Fruit fly (Drosophila melanogaster) whole organism, embryonic: Measurements from ENCODE around the gene CG3764.
A peak's percentile ranks its signal among the peaks of the same experiment; 100 is the strongest.

ENCODE experiments used
- Asciz ChIP-seq: fragments of 200-800 bp; sonication (Bioruptor generic); optimal IDR thresholded peaks from 2 replicates; lab custom pipeline; 2017; ENCODE audit warnings: missing biosample characterization, mild to moderate bottlenecking, missing genetic modification characterization, missing genetic modification reagents
- B-H1 ChIP-seq: fragments of 200-800 bp; sonication (Bioruptor generic); IDR thresholded peaks from 3 replicates; pipeline ENCODE4 v1.3.6; 2022; ENCODE audit warnings: missing biosample characterization, missing genetic modification characterization
- Bgb ChIP-seq: fragments of 200-800 bp; sonication (Bioruptor generic); IDR thresholded peaks from 2 replicates; pipeline ENCODE4 v1.3.6; 2022; ENCODE audit warnings: missing biosample characterization, missing genetic modification characterization; ENCODE audit not compliant: partially characterized antibody
- CG11696 ChIP-seq: fragments of 200-800 bp; sonication (Bioruptor generic); IDR thresholded peaks from 2 replicates; pipeline ENCODE4 v1.3.6; 2022; ENCODE audit warnings: missing biosample characterization, missing genetic modification characterization
- CG12219 ChIP-seq: fragments of 200-800 bp; sonication (Bioruptor generic); optimal IDR thresholded peaks from 3 replicates; lab custom pipeline; 2018; ENCODE audit warnings: missing biosample characterization, mild to moderate bottlenecking, missing genetic modification characterization
- CG1602 ChIP-seq: fragments of 200-800 bp; sonication (Bioruptor generic); optimal IDR thresholded peaks from 3 replicates; lab custom pipeline; 2016; ENCODE audit warnings: missing biosample characterization, missing genetic modification characterization
- CG17328 ChIP-seq: fragments of 200-800 bp; sonication (Bioruptor generic); IDR thresholded peaks from 2 replicates; pipeline ENCODE4 v1.3.6; 2022; ENCODE audit warnings: missing biosample characterization, missing genetic modification characterization
- CG17829 ChIP-seq: fragments of 200-800 bp; optimal IDR thresholded peaks from 2 replicates; lab custom pipeline; 2019; ENCODE audit warnings: missing biosample characterization, mild to moderate bottlenecking, missing genetic modification characterization, moderate library complexity
- CG17912 ChIP-seq: fragments of 200-800 bp; sonication (Bioruptor generic); optimal IDR thresholded peaks from 2 replicates; lab custom pipeline; 2018; ENCODE audit warnings: missing biosample characterization, mild to moderate bottlenecking, missing genetic modification characterization
- CG34422 ChIP-seq: fragments of 200-800 bp; sonication (Bioruptor generic); IDR thresholded peaks from 3 replicates; pipeline ENCODE4 v1.3.6; 2022; ENCODE audit warnings: missing biosample characterization, missing genetic modification characterization
- CG3995 ChIP-seq: fragments of 200-800 bp; sonication (Bioruptor generic); optimal IDR thresholded peaks from 3 replicates; lab custom pipeline; 2016; ENCODE audit warnings: missing biosample characterization, missing genetic modification characterization
- CG4854 ChIP-seq: fragments of 200-800 bp; sonication (Bioruptor generic); optimal IDR thresholded peaks from 2 replicates; lab custom pipeline; 2016; ENCODE audit warnings: missing biosample characterization, missing genetic modification characterization, inconsistent platforms
- CG5180 ChIP-seq: fragments of 200-800 bp; sonication (Bioruptor generic); optimal IDR thresholded peaks from 3 replicates; lab custom pipeline; 2017; ENCODE audit warnings: missing biosample characterization, missing genetic modification characterization, mild to moderate bottlenecking, moderate library complexity, missing genetic modification reagents
- CG7839 ChIP-seq: fragments of 200-800 bp; sonication (Bioruptor generic); optimal IDR thresholded peaks from 3 replicates; lab custom pipeline; 2018; ENCODE audit warnings: missing biosample characterization, mild to moderate bottlenecking, missing genetic modification characterization, moderate library complexity
- CG8281 ChIP-seq: fragments of 200-800 bp; sonication (Bioruptor generic); optimal IDR thresholded peaks from 2 replicates; lab custom pipeline; 2018; ENCODE audit warnings: missing biosample characterization, mild to moderate bottlenecking, missing genetic modification characterization, moderate library complexity
- CG9817 ChIP-seq: fragments of 200-800 bp; sonication (Bioruptor generic); optimal IDR thresholded peaks from 2 replicates; lab custom pipeline; 2018; ENCODE audit warnings: missing biosample characterization, mild to moderate bottlenecking, missing genetic modification characterization, moderate library complexity
- CG9876 ChIP-seq: fragments of 200-800 bp; sonication (Bioruptor generic); optimal IDR thresholded peaks from 2 replicates; lab custom pipeline; 2016; ENCODE audit warnings: missing biosample characterization, missing genetic modification characterization
- CHES-1-like ChIP-seq: fragments of 200-800 bp; sonication (Bioruptor generic); optimal IDR thresholded peaks from 2 replicates; lab custom pipeline; 2016; ENCODE audit warnings: missing biosample characterization, missing genetic modification characterization
- D ChIP-seq, 2 experiments: fragments of 200-800 bp in 1 of 2; fragments of >200 bp in 1 of 2; sonication (Bioruptor generic) in 1 of 2; optimal IDR thresholded peaks; 2 replicates in 1 of 2; 3 replicates in 1 of 2; lab custom pipeline; 2017; ENCODE audit warnings: mild to moderate bottlenecking in 1 of 2, missing biosample characterization in 1 of 2, missing genetic modification characterization in 1 of 2, missing genetic modification reagents in 1 of 2
- Dip3 ChIP-seq: fragments of 200-800 bp; sonication (Bioruptor generic); optimal IDR thresholded peaks from 3 replicates; lab custom pipeline; 2016; ENCODE audit warnings: missing biosample characterization, missing genetic modification characterization
- Elba2 ChIP-seq: fragments of 200-800 bp; sonication (Bioruptor generic); optimal IDR thresholded peaks from 3 replicates; lab custom pipeline; 2016; ENCODE audit warnings: missing biosample characterization, missing genetic modification characterization
- Lpt ChIP-seq: fragments of >200 bp; optimal IDR thresholded peaks from 2 replicates; lab custom pipeline; 2018; ENCODE audit warnings: missing biosample characterization, missing genetic modification characterization
- Scr ChIP-seq: fragments of 200-800 bp; sonication (Bioruptor generic); IDR thresholded peaks from 2 replicates; pipeline ENCODE4 v1.3.6; 2022; ENCODE audit warnings: missing biosample characterization, missing genetic modification characterization; ENCODE audit not compliant: partially characterized antibody
- Sry-β ChIP-seq: fragments of 200-800 bp; sonication (Bioruptor generic); optimal IDR thresholded peaks from 2 replicates; lab custom pipeline; 2018; ENCODE audit warnings: missing biosample characterization, mild to moderate bottlenecking, missing genetic modification characterization, moderate library complexity
- Stat92E ChIP-seq, 3 experiments: fragments of >200 bp in 2 of 3; fragments of 200-800 bp in 1 of 3; sonication (Bioruptor generic) in 1 of 3; optimal IDR thresholded peaks; 2 replicates each; lab custom pipeline; 2017 to 2019; ENCODE audit warnings: missing biosample characterization in 3 of 3, missing genetic modification characterization in 3 of 3, mild to moderate bottlenecking in 1 of 3, moderate library complexity in 1 of 3
- Vsx1 ChIP-seq: fragments of 200-800 bp; sonication (Bioruptor generic); optimal IDR thresholded peaks from 2 replicates; lab custom pipeline; 2017; ENCODE audit warnings: missing biosample characterization, mild to moderate bottlenecking, missing genetic modification characterization, missing genetic modification reagents
- ac ChIP-seq: fragments of 200-800 bp; sonication (Bioruptor generic); optimal IDR thresholded peaks from 3 replicates; lab custom pipeline; 2017; ENCODE audit warnings: missing biosample characterization, mild to moderate bottlenecking, missing genetic modification characterization
- crp ChIP-seq, 2 experiments: fragments of 200-800 bp; sonication (Bioruptor generic); optimal IDR thresholded peaks; 2 replicates in 1 of 2; 3 replicates in 1 of 2; lab custom pipeline; 2017; ENCODE audit warnings: missing biosample characterization in 2 of 2, missing genetic modification characterization in 2 of 2, mild to moderate bottlenecking in 1 of 2, moderate library complexity in 1 of 2
- dmrt11E ChIP-seq: fragments of 200-800 bp; sonication (Bioruptor generic); optimal IDR thresholded peaks from 3 replicates; lab custom pipeline; 2018; ENCODE audit warnings: missing biosample characterization, mild to moderate bottlenecking, missing genetic modification characterization, moderate library complexity
- ftz-f1 ChIP-seq: fragments of 200-800 bp; sonication (Bioruptor generic); optimal IDR thresholded peaks from 2 replicates; lab custom pipeline; 2016; ENCODE audit warnings: missing biosample characterization, missing genetic modification characterization
- gcm ChIP-seq: fragments of 200-800 bp; sonication (Bioruptor generic); optimal IDR thresholded peaks from 2 replicates; lab custom pipeline; 2019; ENCODE audit warnings: missing biosample characterization, mild to moderate bottlenecking, missing genetic modification characterization, moderate library complexity
- grn ChIP-seq: fragments of 200-800 bp; sonication (Bioruptor generic); optimal IDR thresholded peaks from 3 replicates; lab custom pipeline; 2017; ENCODE audit warnings: missing biosample characterization, missing genetic modification characterization
- gt ChIP-seq: fragments of 200-800 bp; sonication (Bioruptor generic); IDR thresholded peaks from 2 replicates; pipeline ENCODE4 v1.3.6; 2022; ENCODE audit warnings: missing biosample characterization, missing genetic modification characterization
- ham ChIP-seq: fragments of 200-800 bp; sonication (Bioruptor generic); IDR thresholded peaks from 2 replicates; pipeline ENCODE4 v1.3.6; 2022; ENCODE audit warnings: missing biosample characterization, missing genetic modification characterization
- hbn ChIP-seq: fragments of 200-800 bp; sonication (Bioruptor generic); IDR thresholded peaks from 2 replicates; pipeline ENCODE4 v1.3.6; 2022; ENCODE audit warnings: missing biosample characterization, missing genetic modification characterization; ENCODE audit not compliant: partially characterized antibody
- jumu ChIP-seq: fragments of 200-800 bp; sonication (Bioruptor generic); optimal IDR thresholded peaks from 3 replicates; lab custom pipeline; 2016; ENCODE audit warnings: missing biosample characterization, missing genetic modification characterization
- knrl ChIP-seq: fragments of 200-800 bp; sonication (Bioruptor generic); IDR thresholded peaks from 3 replicates; pipeline ENCODE4 v1.3.6; 2022; ENCODE audit warnings: missing biosample characterization, missing genetic modification characterization; ENCODE audit not compliant: partially characterized antibody
- lab ChIP-seq: fragments of 200-800 bp; sonication (Bioruptor generic); optimal IDR thresholded peaks from 3 replicates; lab custom pipeline; 2017; ENCODE audit warnings: missing biosample characterization, missing genetic modification characterization, mild to moderate bottlenecking, moderate library complexity, missing genetic modification reagents
- otp ChIP-seq: fragments of 200-800 bp; sonication (Bioruptor generic); IDR thresholded peaks from 3 replicates; pipeline ENCODE4, ENCODE4 v1.3.6; 2022; ENCODE audit warnings: missing biosample characterization, missing genetic modification characterization
- pb ChIP-seq: fragments of 200-800 bp; sonication (Bioruptor generic); optimal IDR thresholded peaks from 3 replicates; lab custom pipeline; 2016; ENCODE audit warnings: missing biosample characterization, missing genetic modification characterization
- salm ChIP-seq: fragments of 200-800 bp; sonication (Bioruptor generic); optimal IDR thresholded peaks from 2 replicates; lab custom pipeline; 2018; ENCODE audit warnings: missing biosample characterization, mild to moderate bottlenecking, missing genetic modification characterization
- schlank ChIP-seq: fragments of 200-800 bp; sonication (Bioruptor generic); optimal IDR thresholded peaks from 2 replicates; lab custom pipeline; 2018; ENCODE audit warnings: missing biosample characterization, mild to moderate bottlenecking, missing genetic modification characterization
- stwl ChIP-seq: fragments of 200-800 bp; sonication (Bioruptor generic); optimal IDR thresholded peaks from 3 replicates; lab custom pipeline; 2018; ENCODE audit warnings: missing biosample characterization, mild to moderate bottlenecking, missing genetic modification characterization, moderate library complexity
- ttk ChIP-seq: fragments of 200-800 bp; sonication (Bioruptor generic); IDR thresholded peaks from 2 replicates; pipeline ENCODE4 v2.1.2; 2022; ENCODE audit warnings: missing biosample characterization, missing genetic modification characterization
- unpg ChIP-seq: fragments of 200-800 bp; sonication (Bioruptor generic); optimal IDR thresholded peaks from 3 replicates; lab custom pipeline; 2018; ENCODE audit warnings: missing biosample characterization, mild to moderate bottlenecking, missing genetic modification characterization, moderate library complexity
- z ChIP-seq: fragments of 200-800 bp; sonication (Bioruptor generic); IDR thresholded peaks from 3 replicates; pipeline ENCODE4 v1.3.6; 2022; ENCODE audit warnings: missing biosample characterization, missing genetic modification characterization

CG3764 gene

dm6 chr3L:17015663-17016575 lies 3.6 kb upstream of the CG3764 start, which contains the start of the genes CG6664 and CG7728 (continued):
- TF ChIP-seq CG4854 (GFP tag; lab: Kevin White, UChicago) (no peak), unpg (GFP tag; lab: Kevin White, UChicago) (peak; percentile 20), Scr (GFP tag; lab: Robert Waterston, UW) (peak; percentile 64), CG12219 (GFP tag; lab: Kevin White, UChicago) (no peak), CG5180 (GFP tag; lab: Kevin White, UChicago) (no peak), D (optimal IDR thresholded peaks at IDR 0.05; lab: Kevin White, UChicago) (no peak), D (GFP tag; optimal IDR thresholded peaks at IDR 0.05; lab: Kevin White, UChicago) (peak; percentile 33), schlank (tag; lab: Kevin White, UChicago) (no peak), pb (GFP tag; lab: Kevin White, UChicago) (no peak), Sry-β (GFP tag; lab: Kevin White, UChicago) (peak; percentile 54), knrl (peak; percentile 59; the same call in 2 of the 3 replicates), dmrt11E (peak; percentile 57), ham (GFP tag; lab: Robert Waterston, UW) (no peak), CHES-1-like (no peak), Bgb (GFP tag; lab: Robert Waterston, UW) (peak; percentile 62; the same call in 1 of the 2 replicates), CG34422 (GFP tag; lab: Robert Waterston, UW) (peak; percentile 52), otp (0 out of 3 replicates have a peak, but pooled peaks have one; percentile 33), CG11696 (GFP tag; lab: Robert Waterston, UW) (no peak), Stat92E (GFP tag; optimal IDR thresholded peaks at IDR 0.05; lab: Kevin White, UChicago) (peak in 1 of 3 experiments; percentile 6), CG9817 (tag; lab: Kevin White, UChicago) (peak; percentile 43), CG8281 (tag; lab: Kevin White, UChicago) (no peak), Asciz (GFP tag; lab: Kevin White, UChicago) (no peak), lab (GFP tag; lab: Kevin White, UChicago) (no peak), CG17328 (GFP tag; lab: Robert Waterston, UW) (no peak), CG3995 (no peak), CG17829 (tag; lab: Kevin White, UChicago) (peak; percentile 31), crp (GFP tag; optimal IDR thresholded peaks at IDR 0.05; lab: Kevin White, UChicago) (peak in 1 of 2 experiments; percentile 9), B-H1 (GFP tag; lab: Robert Waterston, UW) (0 out of 3 replicates have a peak, but pooled peaks have one; percentile 13), Elba2 (GFP tag; lab: Kevin White, UChicago) (peak; percentile 44), stwl (tag; lab: Kevin White, UChicago) (peak; percentile 24), ftz-f1 (GFP tag; lab: Kevin White, UChicago) (no peak), Vsx1 (GFP tag; lab: Kevin White, UChicago) (no peak), CG7839 (tag; lab: Kevin White, UChicago) (no peak), ttk (GFP tag; lab: Robert Waterston, UW) (peak; percentile 26; the same call in 1 of the 2 replicates), gt (GFP tag; lab: Robert Waterston, UW) (no peak), jumu (GFP tag; lab: Kevin White, UChicago) (peak; percentile 29), grn (no peak), ac (GFP tag; lab: Kevin White, UChicago) (no peak), gcm (GFP tag; lab: Kevin White, UChicago) (no peak), CG17912 (GFP tag; lab: Kevin White, UChicago) (peak; percentile 71), z (GFP tag; lab: Robert Waterston, UW) (no peak), hbn (GFP tag; lab: Robert Waterston, UW) (0 out of 2 replicates have a peak, but pooled peaks have one; percentile 35), salm (tag; lab: Kevin White, UChicago) (no peak), Lpt (GFP tag; lab: Kevin White, UChicago) (no peak), CG1602 (GFP tag; lab: Kevin White, UChicago) (peak; percentile 53), CG9876 (GFP tag; lab: Kevin White, UChicago) (peak; percentile 15), Dip3 (peak; percentile 35)
